Fruit fly (Drosophila melanogaster) whole organism, pupa: ENCODE measurements around the gene CG32170.

Source experiments
- CG13204 ChIP-seq: fragments of 200-800 bp; sonication (Bioruptor generic); optimal IDR thresholded peaks from 2 replicates; lab custom pipeline; 2018; ENCODE audit warnings: missing biosample characterization, mild to moderate bottlenecking, missing genetic modification characterization, moderate library complexity
- CG15710 ChIP-seq: fragments of 200-800 bp; sonication (Bioruptor generic); optimal IDR thresholded peaks from 2 replicates; lab custom pipeline; 2018; ENCODE audit warnings: missing biosample characterization, mild to moderate bottlenecking, missing genetic modification characterization, moderate library complexity
- CG8159 ChIP-seq: fragments of 200-800 bp; sonication (Bioruptor generic); optimal IDR thresholded peaks from 3 replicates; lab custom pipeline; 2018; ENCODE audit warnings: missing biosample characterization, mild to moderate bottlenecking, missing genetic modification characterization, moderate library complexity

DNA sequence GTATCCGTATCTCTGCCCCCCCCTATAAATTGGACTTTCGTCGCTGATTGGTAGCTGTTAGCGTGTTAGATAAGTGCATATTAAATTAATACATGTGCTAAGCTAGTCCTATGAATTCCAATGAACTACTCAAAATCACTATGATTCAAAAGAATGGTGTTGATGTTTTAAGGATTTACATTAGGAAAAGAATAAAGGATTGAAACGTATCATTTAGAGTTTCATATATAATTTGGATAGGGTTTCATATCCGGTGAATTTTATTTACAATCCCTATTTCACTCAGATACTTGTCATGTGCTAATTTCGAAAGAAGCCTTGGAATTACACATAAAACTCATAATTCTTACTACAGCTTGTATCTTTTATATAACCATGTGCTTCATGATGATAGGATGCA, 16.8 kb upstream of the CG32170 start, which contains the start of gene CG13029:
- TF ChIP-seq CG15710 (tag; lab: Kevin White, UChicago): no peak
- no peak for TF ChIP-seq CG13204 (GFP tag; lab: Kevin White, UChicago)
- no peak for TF ChIP-seq CG8159 (tag; lab: Kevin White, UChicago)
